Fruit fly (Drosophila melanogaster) whole organism, embryonic: ENCODE measurements around the gene Osbp.

Experiments
- CG10147 ChIP-seq: fragments of 200-800 bp; sonication (Bioruptor generic); optimal IDR thresholded peaks from 2 replicates; lab custom pipeline; 2019; ENCODE audit warnings: missing biosample characterization, mild to moderate bottlenecking, missing genetic modification characterization, moderate library complexity
- CG10267 ChIP-seq: fragments of 200-800 bp; sonication (Bioruptor generic); optimal IDR thresholded peaks from 2 replicates; lab custom pipeline; 2018; ENCODE audit warnings: missing biosample characterization, mild to moderate bottlenecking, missing genetic modification characterization, moderate library complexity
- CG12659 ChIP-seq: fragments of 200-800 bp; sonication (Bioruptor generic); optimal IDR thresholded peaks from 3 replicates; lab custom pipeline; 2017; ENCODE audit warnings: mild to moderate bottlenecking, missing biosample characterization, missing genetic modification reagents, missing genetic modification characterization
- CG13296 ChIP-seq: fragments of 200-800 bp; sonication (Bioruptor generic); optimal IDR thresholded peaks from 3 replicates; lab custom pipeline; 2018; ENCODE audit warnings: missing biosample characterization, mild to moderate bottlenecking, missing genetic modification characterization
- CG14710 ChIP-seq: fragments of 200-800 bp; sonication (Bioruptor generic); optimal IDR thresholded peaks from 3 replicates; lab custom pipeline; 2019; ENCODE audit warnings: missing biosample characterization, mild to moderate bottlenecking, missing genetic modification characterization, moderate library complexity
- CG14860 ChIP-seq: fragments of 200-800 bp; sonication (Bioruptor generic); IDR thresholded peaks from 3 replicates; pipeline ENCODE4 v1.3.6; 2022; ENCODE audit warnings: missing biosample characterization, missing genetic modification characterization; ENCODE audit not compliant: partially characterized antibody
- CG15073 ChIP-seq: fragments of 200-800 bp; sonication (Bioruptor generic); optimal IDR thresholded peaks from 2 replicates; lab custom pipeline; 2016; ENCODE audit warnings: missing biosample characterization, missing genetic modification characterization
- CG17912 ChIP-seq: fragments of 200-800 bp; sonication (Bioruptor generic); optimal IDR thresholded peaks from 2 replicates; lab custom pipeline; 2018; ENCODE audit warnings: missing biosample characterization, mild to moderate bottlenecking, missing genetic modification characterization
- CG2712 ChIP-seq: fragments of 200-800 bp; optimal IDR thresholded peaks from 3 replicates; lab custom pipeline; 2019; ENCODE audit warnings: missing biosample characterization, mild to moderate bottlenecking, missing genetic modification characterization, moderate library complexity
- CG31224 ChIP-seq: fragments of 200-800 bp; sonication (Bioruptor generic); IDR thresholded peaks from 2 replicates; pipeline ENCODE4 v1.3.6; 2022; ENCODE audit warnings: missing biosample characterization, missing genetic modification characterization
- CG34422 ChIP-seq: fragments of 200-800 bp; sonication (Bioruptor generic); IDR thresholded peaks from 3 replicates; pipeline ENCODE4 v1.3.6; 2022; ENCODE audit warnings: missing biosample characterization, missing genetic modification characterization
- CG3847 ChIP-seq: fragments of 200-800 bp; sonication (Bioruptor generic); IDR thresholded peaks from 2 replicates; pipeline ENCODE4 v1.3.6; 2022; ENCODE audit warnings: missing biosample characterization, missing genetic modification characterization
- CG6791 ChIP-seq: fragments of 200-800 bp; sonication (Bioruptor generic); IDR thresholded peaks from 3 replicates; pipeline ENCODE4 v1.3.6; 2022; ENCODE audit warnings: missing biosample characterization, missing genetic modification characterization; ENCODE audit not compliant: partially characterized antibody
- CG8478 ChIP-seq: fragments of >200 bp; optimal IDR thresholded peaks from 2 replicates; lab custom pipeline; 2018
- CG9797 ChIP-seq: fragments of 200-800 bp; sonication (Bioruptor generic); optimal IDR thresholded peaks from 3 replicates; lab custom pipeline; 2018; ENCODE audit warnings: missing biosample characterization, mild to moderate bottlenecking, missing genetic modification characterization
- Doc3 ChIP-seq: fragments of 200-800 bp; sonication (Bioruptor generic); IDR thresholded peaks from 3 replicates; pipeline ENCODE4 v1.3.6; 2022; ENCODE audit warnings: missing biosample characterization, missing genetic modification characterization; ENCODE audit not compliant: partially characterized antibody
- HLHmδ ChIP-seq: fragments of 200-800 bp; sonication (Bioruptor generic); optimal IDR thresholded peaks from 2 replicates; lab custom pipeline; 2018; ENCODE audit warnings: missing biosample characterization, mild to moderate bottlenecking, missing genetic modification characterization, moderate library complexity
- MESR4 ChIP-seq: fragments of 200-800 bp; sonication (Bioruptor generic); optimal IDR thresholded peaks from 2 replicates; lab custom pipeline; 2018; ENCODE audit warnings: missing biosample characterization, mild to moderate bottlenecking, missing genetic modification characterization, moderate library complexity
- MTF-1 ChIP-seq: fragments of 200-800 bp; sonication (Bioruptor generic); optimal IDR thresholded peaks from 2 replicates; lab custom pipeline; 2018; ENCODE audit warnings: missing biosample characterization, mild to moderate bottlenecking, missing genetic modification characterization, borderline replicate concordance
- Med ChIP-seq: fragments of 200-800 bp; sonication (Bioruptor generic); peaks from one replicate; lab custom pipeline; 2016; ENCODE audit warnings: missing biosample characterization, missing genetic modification characterization, mild to moderate bottlenecking, inconsistent platforms, moderate library complexity
- Nf-YB ChIP-seq: fragments of 200-800 bp; sonication (Bioruptor generic); optimal IDR thresholded peaks from 3 replicates; lab custom pipeline; 2019; ENCODE audit warnings: missing biosample characterization, mild to moderate bottlenecking, missing genetic modification characterization, moderate library complexity
- Opbp ChIP-seq: fragments of 200-800 bp; sonication (Bioruptor generic); IDR thresholded peaks from 3 replicates; pipeline ENCODE4 v1.3.6; 2022; ENCODE audit warnings: missing biosample characterization, missing genetic modification characterization; ENCODE audit not compliant: partially characterized antibody
- Pdp1 ChIP-seq, 2 experiments: fragments of 200-800 bp; sonication (Bioruptor generic); optimal IDR thresholded peaks; 3 replicates each; lab custom pipeline; 2016; ENCODE audit warnings: missing biosample characterization in 2 of 2, missing genetic modification characterization in 2 of 2, mild to moderate bottlenecking in 1 of 2, moderate library complexity in 1 of 2
- Six4 ChIP-seq: fragments of 200-800 bp; sonication (Bioruptor generic); optimal IDR thresholded peaks from 2 replicates; lab custom pipeline; 2016; ENCODE audit warnings: missing biosample characterization, missing genetic modification characterization
- aop ChIP-seq: fragments of 200-800 bp; sonication (Bioruptor generic); IDR thresholded peaks from 2 replicates; pipeline ENCODE4 v1.3.6; 2022; ENCODE audit warnings: missing biosample characterization, missing genetic modification characterization
- bigmax ChIP-seq: fragments of 200-800 bp; sonication (Bioruptor generic); optimal IDR thresholded peaks from 2 replicates; lab custom pipeline; 2018; ENCODE audit warnings: missing biosample characterization, mild to moderate bottlenecking, missing genetic modification characterization
- cas ChIP-seq: fragments of 200-800 bp; sonication (Bioruptor generic); IDR thresholded peaks from 2 replicates; pipeline ENCODE4 v1.3.6; 2022; ENCODE audit warnings: missing biosample characterization, missing genetic modification characterization
- cg ChIP-seq: fragments of 200-800 bp; sonication (Bioruptor generic); optimal IDR thresholded peaks from 3 replicates; lab custom pipeline; 2019; ENCODE audit warnings: missing biosample characterization, mild to moderate bottlenecking, missing genetic modification characterization, moderate library complexity
- chm ChIP-seq: fragments of 200-800 bp; sonication (Bioruptor generic); IDR thresholded peaks from 2 replicates; pipeline ENCODE4 v1.3.6; 2022; ENCODE audit warnings: missing biosample characterization, missing genetic modification characterization
- crp ChIP-seq, 2 experiments: fragments of 200-800 bp; sonication (Bioruptor generic); optimal IDR thresholded peaks; 2 replicates in 1 of 2; 3 replicates in 1 of 2; lab custom pipeline; 2017; ENCODE audit warnings: missing biosample characterization in 2 of 2, missing genetic modification characterization in 2 of 2, mild to moderate bottlenecking in 1 of 2, moderate library complexity in 1 of 2
- disco-r ChIP-seq: fragments of 200-800 bp; sonication (Bioruptor generic); optimal IDR thresholded peaks from 2 replicates; lab custom pipeline; 2016; ENCODE audit warnings: missing biosample characterization, missing genetic modification characterization
- dpn ChIP-seq, 2 experiments: fragments of 200-800 bp; sonication (Bioruptor generic); optimal IDR thresholded peaks; 3 replicates each; lab custom pipeline; 2016; ENCODE audit warnings: missing biosample characterization in 2 of 2, missing genetic modification characterization in 2 of 2
- ewg ChIP-seq: fragments of 200-800 bp; sonication (Bioruptor generic); optimal IDR thresholded peaks from 3 replicates; lab custom pipeline; 2017; ENCODE audit warnings: mild to moderate bottlenecking, missing biosample characterization, missing genetic modification reagents, missing genetic modification characterization
- gfzf ChIP-seq: fragments of 200-800 bp; sonication (Bioruptor generic); optimal IDR thresholded peaks from 2 replicates; lab custom pipeline; 2016; ENCODE audit warnings: missing biosample characterization, mild to moderate bottlenecking, missing genetic modification characterization, moderate library complexity
- inv ChIP-seq: fragments of 200-800 bp; sonication (Bioruptor generic); IDR thresholded peaks from 2 replicates; pipeline ENCODE4 v1.3.6; 2022; ENCODE audit warnings: missing biosample characterization, missing genetic modification characterization; ENCODE audit not compliant: partially characterized antibody
- kah ChIP-seq: fragments of 200-800 bp; sonication (Bioruptor generic); optimal IDR thresholded peaks from 2 replicates; lab custom pipeline; 2018; ENCODE audit warnings: missing biosample characterization, mild to moderate bottlenecking, missing genetic modification characterization
- mirr ChIP-seq: fragments of 200-800 bp; sonication (Bioruptor generic); optimal IDR thresholded peaks from 3 replicates; lab custom pipeline; 2018; ENCODE audit warnings: missing biosample characterization, mild to moderate bottlenecking, missing genetic modification characterization
- nmo ChIP-seq: fragments of 200-800 bp; sonication (Bioruptor generic); optimal IDR thresholded peaks from 2 replicates; lab custom pipeline; 2018; ENCODE audit warnings: missing biosample characterization, mild to moderate bottlenecking, missing genetic modification characterization, moderate library complexity
- nom ChIP-seq: fragments of 200-800 bp; sonication (Bioruptor generic); optimal IDR thresholded peaks from 2 replicates; lab custom pipeline; 2017; ENCODE audit warnings: missing biosample characterization, missing genetic modification characterization, mild to moderate bottlenecking, moderate library complexity, missing genetic modification reagents
- sens ChIP-seq: fragments of 200-800 bp; sonication (Bioruptor generic); peaks from one replicate; lab custom pipeline; 2016; ENCODE audit warnings: missing biosample characterization, missing genetic modification characterization
- sug ChIP-seq: fragments of 200-800 bp; optimal IDR thresholded peaks from 2 replicates; lab custom pipeline; 2019; ENCODE audit warnings: missing biosample characterization, mild to moderate bottlenecking, missing genetic modification characterization, moderate library complexity
- tna ChIP-seq: fragments of 200-800 bp; sonication (Bioruptor generic); IDR thresholded peaks from 2 replicates; pipeline ENCODE4 v1.3.6; 2022; ENCODE audit warnings: missing biosample characterization, missing genetic modification characterization; ENCODE audit not compliant: partially characterized antibody
- trem ChIP-seq: fragments of 200-800 bp; optimal IDR thresholded peaks from 3 replicates; lab custom pipeline; 2019; ENCODE audit warnings: missing biosample characterization, mild to moderate bottlenecking, missing genetic modification characterization, moderate library complexity
- tup ChIP-seq: fragments of 200-800 bp; sonication (Bioruptor generic); optimal IDR thresholded peaks from 2 replicates; lab custom pipeline; 2016; ENCODE audit warnings: missing biosample characterization, mild to moderate bottlenecking, missing genetic modification characterization, moderate library complexity
- vfl ChIP-seq: fragments of 200-800 bp; sonication (Bioruptor generic); optimal IDR thresholded peaks from 2 replicates; lab custom pipeline; 2016; ENCODE audit warnings: missing biosample characterization, missing genetic modification characterization
- vnd ChIP-seq: fragments of 200-800 bp; sonication (Bioruptor generic); IDR thresholded peaks from 3 replicates; pipeline ENCODE4 v1.3.6; 2022; ENCODE audit warnings: missing biosample characterization, missing genetic modification characterization; ENCODE audit not compliant: partially characterized antibody
- zen2 ChIP-seq: fragments of 200-800 bp; sonication (Bioruptor generic); IDR thresholded peaks from 3 replicates; pipeline ENCODE4 v1.3.6; 2022; ENCODE audit warnings: missing biosample characterization, missing genetic modification characterization; ENCODE audit not compliant: partially characterized antibody
- zfh1 ChIP-seq: fragments of 200-800 bp; sonication (Bioruptor generic); IDR thresholded peaks from 3 replicates; pipeline ENCODE4 v1.3.6; 2022; ENCODE audit warnings: missing biosample characterization, missing genetic modification characterization

Gene Osbp

DNA sequence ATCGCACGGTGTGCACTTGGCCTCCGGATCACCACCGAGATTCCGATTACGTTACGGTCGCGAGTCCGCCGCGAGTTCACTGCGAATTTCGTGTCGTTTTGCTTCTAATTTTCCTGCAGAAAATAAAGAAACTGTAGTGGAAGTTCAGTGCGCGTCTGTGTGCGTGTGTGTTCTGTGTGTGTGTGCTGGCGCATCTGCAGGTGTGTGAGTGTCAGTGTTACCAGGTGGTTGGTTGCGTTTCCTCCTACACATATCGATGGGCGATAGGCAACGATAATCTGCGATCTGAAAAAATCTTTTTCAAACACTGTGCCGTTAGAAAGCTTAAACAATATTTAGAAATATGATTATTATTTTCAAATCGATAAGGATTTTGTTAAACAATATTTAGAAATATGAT lies at the start of gene Osbp (continued):
- TF ChIP-seq Nf-YB (GFP tag; lab: Kevin White, UChicago) (peak; percentile 79), Six4 (GFP tag; lab: Kevin White, UChicago) (no peak), chm (GFP tag; lab: Robert Waterston, UW) (no peak), CG15073 (GFP tag; lab: Kevin White, UChicago) (no peak), inv (GFP tag; lab: Robert Waterston, UW) (peak; percentile 48; the same call in 1 of the 2 replicates), kah (peak; percentile 17), sug (tag; lab: Kevin White, UChicago) (peak; percentile 34), CG31224 (GFP tag; lab: Robert Waterston, UW) (no peak), CG10267 (tag; lab: Kevin White, UChicago) (peak; percentile 72), Pdp1 (GFP tag; optimal IDR thresholded peaks at IDR 0.05; lab: Kevin White, UChicago) (peak in 1 of 2 experiments; percentile 7), CG13296 (GFP tag; lab: Kevin White, UChicago) (peak; percentile 1), bigmax (GFP tag; lab: Kevin White, UChicago) (no peak), cg (peak; percentile 98), MESR4 (GFP tag; lab: Kevin White, UChicago) (peak; percentile 94), Doc3 (peak; percentile 46; the same call in 1 of the 3 replicates), tna (GFP tag; lab: Robert Waterston, UW) (peak; percentile 63), dpn (GFP tag; optimal IDR thresholded peaks at IDR 0.05; lab: Kevin White, UChicago) (no peak), nmo (GFP tag; lab: Kevin White, UChicago) (peak; percentile 16), CG17912 (GFP tag; lab: Kevin White, UChicago) (peak; percentile 0), CG14860 (GFP tag; lab: Robert Waterston, UW) (peak; percentile 57; the same call in 2 of the 3 replicates), crp (GFP tag; optimal IDR thresholded peaks at IDR 0.05; lab: Kevin White, UChicago) (peak in 1 of 2 experiments; percentile 33), aop (peak; percentile 59; the same call in 1 of the 2 replicates), zfh1 (GFP tag; lab: Robert Waterston, UW) (0 out of 3 replicates have a peak, but pooled peaks have one; percentile 15), CG34422 (peak; percentile 62; the same call in 1 of the 3 replicates), trem (tag; lab: Kevin White, UChicago) (peak; percentile 61), HLHmδ (peak; percentile 7), mirr (GFP tag; lab: Kevin White, UChicago) (peak; percentile 26), vfl (GFP tag; lab: Kevin White, UChicago) (no peak), zen2 (peak; percentile 36; the same call in 2 of the 3 replicates), sens (GFP tag; lab: Kevin White, UChicago) (no peak), CG2712 (no peak), CG14710 (peak; percentile 40), tup (no peak), ewg (GFP tag; lab: Kevin White, UChicago) (peak; percentile 26), Med (peak; percentile 84), CG9797 (GFP tag; lab: Kevin White, UChicago) (peak; percentile 79), gfzf (peak; percentile 79), vnd (GFP tag; lab: Robert Waterston, UW) (peak; percentile 54; the same call in 2 of the 3 replicates), CG8478 (lab: Kevin White, UChicago) (peak; percentile 73), cas (GFP tag; lab: Robert Waterston, UW) (peak; percentile 47; the same call in 1 of the 2 replicates), CG10147 (GFP tag; lab: Kevin White, UChicago) (no peak), CG12659 (peak; percentile 44), nom (GFP tag; lab: Kevin White, UChicago) (peak; percentile 50), disco-r (GFP tag; lab: Kevin White, UChicago) (no peak), CG6791 (GFP tag; lab: Robert Waterston, UW) (peak; percentile 75), CG3847 (GFP tag; lab: Robert Waterston, UW) (peak; percentile 39; the same call in 1 of the 2 replicates), Opbp (peak; percentile 73), MTF-1 (GFP tag; lab: Kevin White, UChicago) (peak; percentile 36)
